Fruit fly (Drosophila melanogaster) whole organism, embryonic: Measurements from ENCODE around the gene CG33947.

Source experiments
- Awh ChIP-seq: fragments of 200-800 bp; sonication (Bioruptor generic); IDR thresholded peaks from 2 replicates; pipeline ENCODE4, ENCODE4 v1.3.6; 2022; ENCODE audit warnings: missing biosample characterization, missing genetic modification characterization
- B-H2 ChIP-seq: fragments of 200-800 bp; sonication (Bioruptor generic); optimal IDR thresholded peaks from 2 replicates; lab custom pipeline; 2018; ENCODE audit warnings: missing biosample characterization, mild to moderate bottlenecking, missing genetic modification characterization
- BEAF-32 ChIP-seq: fragments of 200-800 bp; sonication (Bioruptor generic); optimal IDR thresholded peaks from 3 replicates; lab custom pipeline; 2017; ENCODE audit warnings: missing biosample characterization, missing genetic modification characterization, mild to moderate bottlenecking, moderate library complexity, missing genetic modification reagents
- Blimp-1 ChIP-seq: fragments of 200-800 bp; sonication (Bioruptor generic); optimal IDR thresholded peaks from 3 replicates; lab custom pipeline; 2018; ENCODE audit warnings: missing biosample characterization, missing genetic modification characterization, mild to moderate bottlenecking, moderate library complexity, missing genetic modification reagents
- CG10267 ChIP-seq: fragments of 200-800 bp; sonication (Bioruptor generic); optimal IDR thresholded peaks from 2 replicates; lab custom pipeline; 2018; ENCODE audit warnings: missing biosample characterization, mild to moderate bottlenecking, missing genetic modification characterization, moderate library complexity
- CG10274 ChIP-seq: fragments of 200-800 bp; sonication (Bioruptor generic); optimal IDR thresholded peaks from 3 replicates; lab custom pipeline; 2017; ENCODE audit warnings: missing biosample characterization, mild to moderate bottlenecking, missing genetic modification characterization
- CG10431 ChIP-seq: fragments of 200-800 bp; sonication (Bioruptor generic); optimal IDR thresholded peaks from 3 replicates; lab custom pipeline; 2018; ENCODE audit warnings: missing biosample characterization, mild to moderate bottlenecking, missing genetic modification characterization
- CG11398 ChIP-seq: fragments of 200-800 bp; sonication (Bioruptor generic); optimal IDR thresholded peaks from 2 replicates; lab custom pipeline; 2016; ENCODE audit warnings: missing biosample characterization, missing genetic modification characterization
- CG12155 ChIP-seq: fragments of 200-800 bp; sonication (Bioruptor generic); optimal IDR thresholded peaks from 3 replicates; lab custom pipeline; 2016; ENCODE audit warnings: missing biosample characterization, missing genetic modification characterization
- CG13123 ChIP-seq: fragments of 200-800 bp; sonication (Bioruptor generic); optimal IDR thresholded peaks from 2 replicates; lab custom pipeline; 2016; ENCODE audit warnings: missing biosample characterization, missing genetic modification characterization
- CG13894 ChIP-seq: fragments of 200-800 bp; sonication (Bioruptor generic); optimal IDR thresholded peaks from 3 replicates; lab custom pipeline; 2018; ENCODE audit warnings: missing biosample characterization, mild to moderate bottlenecking, missing genetic modification characterization, moderate library complexity
- CG14050 ChIP-seq: fragments of 200-800 bp; sonication (Bioruptor generic); IDR thresholded peaks from 3 replicates; pipeline ENCODE4 v1.3.6; 2022; ENCODE audit warnings: missing biosample characterization, missing genetic modification characterization
- CG15479 ChIP-seq: fragments of 200-800 bp; sonication (Bioruptor generic); optimal IDR thresholded peaks from 3 replicates; lab custom pipeline; 2019; ENCODE audit warnings: missing biosample characterization, mild to moderate bottlenecking, missing genetic modification characterization, moderate library complexity
- CG15696 ChIP-seq: fragments of 200-800 bp; sonication (Bioruptor generic); optimal IDR thresholded peaks from 2 replicates; lab custom pipeline; 2019; ENCODE audit warnings: missing biosample characterization, mild to moderate bottlenecking, missing genetic modification characterization, moderate library complexity
- CG1647 ChIP-seq: fragments of 200-800 bp; sonication (Bioruptor generic); optimal IDR thresholded peaks from 3 replicates; lab custom pipeline; 2016; ENCODE audit warnings: missing biosample characterization, missing genetic modification characterization
- CG2116 ChIP-seq: fragments of 200-800 bp; sonication (Bioruptor generic); optimal IDR thresholded peaks from 3 replicates; lab custom pipeline; 2018; ENCODE audit warnings: missing biosample characterization, mild to moderate bottlenecking, missing genetic modification characterization
- CG2202 ChIP-seq: fragments of 200-800 bp; sonication (Bioruptor generic); optimal IDR thresholded peaks from 2 replicates; lab custom pipeline; 2018; ENCODE audit warnings: missing biosample characterization, mild to moderate bottlenecking, missing genetic modification characterization
- CG2889 ChIP-seq: fragments of 200-800 bp; sonication (Bioruptor generic); IDR thresholded peaks from 3 replicates; pipeline ENCODE4 v1.3.6; 2022; ENCODE audit warnings: missing biosample characterization, missing genetic modification characterization
- CG32532 ChIP-seq: fragments of 200-800 bp; sonication (Bioruptor generic); IDR thresholded peaks from 2 replicates; pipeline ENCODE4 v1.3.6; 2022; ENCODE audit warnings: missing biosample characterization, missing genetic modification characterization
- CG33213 ChIP-seq: fragments of 200-800 bp; sonication (Bioruptor generic); optimal IDR thresholded peaks from 3 replicates; lab custom pipeline; 2016; ENCODE audit warnings: missing biosample characterization, missing genetic modification characterization
- CG3726 ChIP-seq: fragments of 200-800 bp; sonication (Bioruptor generic); IDR thresholded peaks from 3 replicates; pipeline ENCODE4, ENCODE4 v1.3.6; 2022; ENCODE audit warnings: missing biosample characterization, missing genetic modification characterization
- CG43689 ChIP-seq: fragments of 200-800 bp; sonication (Bioruptor generic); IDR thresholded peaks from 2 replicates; pipeline ENCODE4 v1.3.6; 2022; ENCODE audit warnings: missing biosample characterization, missing genetic modification characterization
- CG4730 ChIP-seq: fragments of 200-800 bp; sonication (Bioruptor generic); IDR thresholded peaks from 2 replicates; pipeline ENCODE4 v1.3.6; 2022; ENCODE audit warnings: missing biosample characterization, missing genetic modification characterization
- CoRest ChIP-seq: fragments of 200-800 bp; sonication (Bioruptor generic); optimal IDR thresholded peaks from 3 replicates; lab custom pipeline; 2018; ENCODE audit warnings: missing biosample characterization, mild to moderate bottlenecking, missing genetic modification characterization, moderate library complexity
- D ChIP-seq, 2 experiments: fragments of 200-800 bp in 1 of 2; fragments of >200 bp in 1 of 2; sonication (Bioruptor generic) in 1 of 2; optimal IDR thresholded peaks; 2 replicates in 1 of 2; 3 replicates in 1 of 2; lab custom pipeline; 2017; ENCODE audit warnings: mild to moderate bottlenecking in 1 of 2, missing biosample characterization in 1 of 2, missing genetic modification characterization in 1 of 2, missing genetic modification reagents in 1 of 2
- Dfd ChIP-seq, 2 experiments: fragments of >200 bp; optimal IDR thresholded peaks; 2 replicates each; lab custom pipeline; 2017; ENCODE audit warnings: missing biosample characterization in 2 of 2, missing genetic modification characterization in 2 of 2
- HLH4C ChIP-seq: fragments of 200-800 bp; sonication (Bioruptor generic); IDR thresholded peaks from 3 replicates; pipeline ENCODE4 v1.3.6; 2022; ENCODE audit warnings: missing biosample characterization, missing genetic modification characterization; ENCODE audit not compliant: partially characterized antibody
- Jarid2 ChIP-seq: fragments of 200-800 bp; sonication (Bioruptor generic); optimal IDR thresholded peaks from 3 replicates; lab custom pipeline; 2017; ENCODE audit warnings: mild to moderate bottlenecking, missing biosample characterization, missing genetic modification reagents, missing genetic modification characterization
- Kr ChIP-seq: fragments of 200-800 bp; sonication (Bioruptor generic); optimal IDR thresholded peaks from 2 replicates; lab custom pipeline; 2017; ENCODE audit warnings: missing biosample characterization, mild to moderate bottlenecking, missing genetic modification characterization
- MTF-1 ChIP-seq: fragments of 200-800 bp; sonication (Bioruptor generic); optimal IDR thresholded peaks from 2 replicates; lab custom pipeline; 2018; ENCODE audit warnings: missing biosample characterization, mild to moderate bottlenecking, missing genetic modification characterization, borderline replicate concordance
- Mrtf ChIP-seq: fragments of 200-800 bp; sonication (Bioruptor generic); IDR thresholded peaks from 3 replicates; pipeline ENCODE4 v1.3.6; 2022; ENCODE audit warnings: missing biosample characterization, missing genetic modification characterization
- NfI ChIP-seq: fragments of 200-800 bp; sonication (Bioruptor generic); optimal IDR thresholded peaks from 3 replicates; lab custom pipeline; 2018; ENCODE audit warnings: missing biosample characterization, mild to moderate bottlenecking, missing genetic modification characterization, moderate library complexity
- Pdp1 ChIP-seq, 2 experiments: fragments of 200-800 bp; sonication (Bioruptor generic); optimal IDR thresholded peaks; 3 replicates each; lab custom pipeline; 2016; ENCODE audit warnings: missing biosample characterization in 2 of 2, missing genetic modification characterization in 2 of 2, mild to moderate bottlenecking in 1 of 2, moderate library complexity in 1 of 2
- Sox100B ChIP-seq: fragments of 200-800 bp; sonication (Bioruptor generic); optimal IDR thresholded peaks from 3 replicates; lab custom pipeline; 2018; ENCODE audit warnings: missing biosample characterization, mild to moderate bottlenecking, missing genetic modification characterization
- Spps ChIP-seq: fragments of 200-800 bp; sonication (Bioruptor generic); optimal IDR thresholded peaks from 2 replicates; lab custom pipeline; 2018; ENCODE audit warnings: missing biosample characterization, mild to moderate bottlenecking, missing genetic modification characterization
- Sry-δ ChIP-seq: fragments of 200-800 bp; sonication (Bioruptor generic); optimal IDR thresholded peaks from 2 replicates; lab custom pipeline; 2016; ENCODE audit warnings: missing biosample characterization, missing genetic modification characterization
- cad ChIP-seq: fragments of >200 bp; optimal IDR thresholded peaks from 2 replicates; lab custom pipeline; 2017; ENCODE audit warnings: missing biosample characterization, missing genetic modification characterization
- cg ChIP-seq: fragments of 200-800 bp; sonication (Bioruptor generic); optimal IDR thresholded peaks from 3 replicates; lab custom pipeline; 2019; ENCODE audit warnings: missing biosample characterization, mild to moderate bottlenecking, missing genetic modification characterization, moderate library complexity
- dimm ChIP-seq: fragments of 200-800 bp; sonication (Bioruptor generic); IDR thresholded peaks from 2 replicates; pipeline ENCODE4 v1.3.6; 2022; ENCODE audit warnings: missing biosample characterization, missing genetic modification characterization
- hb ChIP-seq: fragments of 200-800 bp; sonication (Bioruptor generic); IDR thresholded peaks from 3 replicates; pipeline ENCODE4 v1.3.6; 2022; ENCODE audit warnings: missing biosample characterization, missing genetic modification characterization; ENCODE audit not compliant: partially characterized antibody
- ind ChIP-seq: fragments of 200-800 bp; sonication (Bioruptor generic); optimal IDR thresholded peaks from 3 replicates; lab custom pipeline; 2016; ENCODE audit warnings: missing biosample characterization, missing genetic modification characterization
- pb ChIP-seq: fragments of 200-800 bp; sonication (Bioruptor generic); optimal IDR thresholded peaks from 3 replicates; lab custom pipeline; 2016; ENCODE audit warnings: missing biosample characterization, missing genetic modification characterization
- prd ChIP-seq, 3 experiments: fragments of >200 bp in 2 of 3; fragments of 200-800 bp in 1 of 3; sonication (Bioruptor generic) in 1 of 3; optimal IDR thresholded peaks in 2 of 3; IDR thresholded peaks in 1 of 3; 2 replicates in 2 of 3; 3 replicates in 1 of 3; pipeline versions ENCODE4 v1.3.6 to Lab custom; 2017 to 2022; ENCODE audit warnings: missing biosample characterization in 1 of 3, missing genetic modification characterization in 1 of 3
- pros ChIP-seq: fragments of 200-800 bp; sonication (Bioruptor generic); optimal IDR thresholded peaks from 3 replicates; lab custom pipeline; 2019; ENCODE audit warnings: missing biosample characterization, mild to moderate bottlenecking, missing genetic modification characterization, moderate library complexity
- schlank ChIP-seq: fragments of 200-800 bp; sonication (Bioruptor generic); optimal IDR thresholded peaks from 2 replicates; lab custom pipeline; 2018; ENCODE audit warnings: missing biosample characterization, mild to moderate bottlenecking, missing genetic modification characterization
- sisA ChIP-seq: fragments of 200-800 bp; sonication (Bioruptor generic); IDR thresholded peaks from 2 replicates; pipeline ENCODE4 v1.3.6; 2022; ENCODE audit warnings: missing biosample characterization, missing genetic modification characterization
- slou ChIP-seq: fragments of 200-800 bp; sonication (Bioruptor generic); optimal IDR thresholded peaks from 3 replicates; lab custom pipeline; 2016; ENCODE audit warnings: missing biosample characterization, missing genetic modification characterization
- tin ChIP-seq: fragments of 200-800 bp; sonication (Bioruptor generic); optimal IDR thresholded peaks from 3 replicates; lab custom pipeline; 2016; ENCODE audit warnings: missing biosample characterization, missing genetic modification characterization
- usp ChIP-seq: fragments of >200 bp; optimal IDR thresholded peaks from 2 replicates; lab custom pipeline; 2017; ENCODE audit warnings: missing biosample characterization, missing genetic modification characterization

CG33947 gene

dm6 chr3L:11047877-11048276, 48.4 kb upstream of the CG33947 start (continued):
- TF ChIP-seq hb (GFP tag; lab: Robert Waterston, UW) (no peak), CG2116 (GFP tag; lab: Kevin White, UChicago) (peak; percentile 47), Pdp1 (GFP tag; optimal IDR thresholded peaks at IDR 0.05; lab: Kevin White, UChicago) (peak; percentile 71 to 80), schlank (peak; percentile 42), MTF-1 (GFP tag; lab: Kevin White, UChicago) (peak; percentile 67), cg (GFP tag; lab: Kevin White, UChicago) (no peak), Mrtf (GFP tag; lab: Robert Waterston, UW) (peak; percentile 82), pb (peak; percentile 77), CG10267 (tag; lab: Kevin White, UChicago) (peak; percentile 57), tin (GFP tag; lab: Kevin White, UChicago) (peak; percentile 83), D (optimal IDR thresholded peaks at IDR 0.05; lab: Kevin White, UChicago) (no peak), D (GFP tag; optimal IDR thresholded peaks at IDR 0.05; lab: Kevin White, UChicago) (peak; percentile 51), CG2889 (no peak), B-H2 (GFP tag; lab: Kevin White, UChicago) (peak; percentile 71), CG43689 (GFP tag; lab: Robert Waterston, UW) (peak; percentile 50; the same call in 1 of the 2 replicates), CG10431 (GFP tag; lab: Kevin White, UChicago) (peak; percentile 70), CG32532 (peak; percentile 92), slou (GFP tag; lab: Kevin White, UChicago) (peak; percentile 9), sisA (GFP tag; lab: Robert Waterston, UW) (peak; percentile 73), CG3726 (GFP tag; lab: Robert Waterston, UW) (no peak), cad (GFP tag; lab: Kevin White, UChicago) (no peak), Awh (GFP tag; lab: Robert Waterston, UW) (peak; percentile 61; the same call in 1 of the 2 replicates), Sox100B (GFP tag; lab: Kevin White, UChicago) (peak; percentile 17), CoRest (peak; percentile 69), CG15696 (tag; lab: Kevin White, UChicago) (peak; percentile 79), usp (GFP tag; lab: Kevin White, UChicago) (no peak), NfI (peak; percentile 79), CG10274 (peak; percentile 55), HLH4C (GFP tag; lab: Robert Waterston, UW) (no peak), Spps (tag; lab: Kevin White, UChicago) (peak; percentile 6), CG11398 (GFP tag; lab: Kevin White, UChicago) (peak; percentile 32), BEAF-32 (no peak), Sry-δ (GFP tag; lab: Kevin White, UChicago) (peak; percentile 44), CG13894 (tag; lab: Kevin White, UChicago) (no peak), CG4730 (peak; percentile 52; the same call in 1 of the 2 replicates), prd (optimal IDR thresholded peaks at IDR 0.05; lab: Kevin White, UChicago) (no peak), prd (GFP tag; IDR thresholded peaks at IDR 0.05; lab: Robert Waterston, UW) (peak; percentile 84), CG13123 (GFP tag; lab: Kevin White, UChicago) (no peak), CG2202 (tag; lab: Kevin White, UChicago) (peak; percentile 55), Dfd (GFP tag; optimal IDR thresholded peaks at IDR 0.05; lab: Kevin White, UChicago) (no peak), CG1647 (GFP tag; lab: Kevin White, UChicago) (peak; percentile 54), ind (GFP tag; lab: Kevin White, UChicago) (peak; percentile 59), Kr (no peak), pros (GFP tag; lab: Kevin White, UChicago) (no peak), CG15479 (no peak), CG12155 (peak; percentile 38), Blimp-1 (GFP tag; lab: Kevin White, UChicago) (peak; percentile 31), Jarid2 (GFP tag; lab: Kevin White, UChicago) (peak; percentile 51), dimm (GFP tag; lab: Robert Waterston, UW) (peak; percentile 39; the same call in 1 of the 2 replicates), CG33213 (GFP tag; lab: Kevin White, UChicago) (peak; percentile 85), CG14050 (GFP tag; lab: Robert Waterston, UW) (peak; percentile 49; the same call in 2 of the 3 replicates)
